Worm (Caenorhabditis elegans) whole organism, young adult: ENCODE results near the gene K11D12.7.

Source experiments
- ama-1 ChIP-seq, 3 experiments: fragments of 150-350 bp in 1 of 3; sonication (generic microtip) in 2 of 3; optimal IDR thresholded peaks; 2 replicates each; lab custom pipeline; 2014 to 2018; ENCODE audit warnings: missing biosample characterization in 2 of 3, missing genetic modification characterization in 2 of 3, missing genetic modification reagents in 2 of 3
- athp-1 ChIP-seq: sonication (generic microtip); optimal IDR thresholded peaks from 2 replicates; lab custom pipeline; 2017; ENCODE audit warnings: mild to moderate bottlenecking, missing genetic modification characterization, missing compliant biosample characterization
- bed-2 ChIP-seq: fragments of 200-800 bp; sonication (Bioruptor generic); IDR thresholded peaks from 2 replicates; pipeline ENCODE4 v1.3.6; 2022; ENCODE audit warnings: missing genetic modification reagents, missing genetic modification characterization, missing compliant biosample characterization
- ceh-91 ChIP-seq: fragments of 200-800 bp; sonication (Bioruptor generic); IDR thresholded peaks from 2 replicates; pipeline ENCODE4 v1.3.6; 2022; ENCODE audit warnings: missing genetic modification reagents, missing genetic modification characterization, missing compliant biosample characterization
- hrde-1 ChIP-seq: sonication (generic microtip); optimal IDR thresholded peaks from 2 replicates; lab custom pipeline; 2016; ENCODE audit warnings: missing genetic modification characterization, mild to moderate bottlenecking, missing compliant biosample characterization, moderate library complexity, missing genotype, missing genetic modification reagents, borderline replicate concordance
- lag-1 ChIP-seq: fragments of 200-800 bp; sonication (Bioruptor generic); IDR thresholded peaks from 2 replicates; pipeline ENCODE4 v1.3.6; 2022; ENCODE audit warnings: missing genetic modification reagents, missing genetic modification characterization, missing compliant biosample characterization
- sea-2 ChIP-seq: fragments of 200-800 bp; sonication (Bioruptor generic); IDR thresholded peaks from 2 replicates; pipeline ENCODE4 v1.3.6; 2022; ENCODE audit warnings: missing genetic modification characterization, missing compliant biosample characterization
- sptf-2 ChIP-seq: fragments of 200-800 bp; sonication (Bioruptor generic); optimal IDR thresholded peaks from 2 replicates; lab custom pipeline; 2018; ENCODE audit warnings: mild to moderate bottlenecking, missing genetic modification characterization, missing compliant biosample characterization
- tlf-1 ChIP-seq: fragments of 200-800 bp; sonication (Bioruptor generic); optimal IDR thresholded peaks from 2 replicates; lab custom pipeline; 2018; ENCODE audit warnings: mild to moderate bottlenecking, missing genetic modification characterization, missing compliant biosample characterization
- unc-62 ChIP-seq: fragments of 150-350 bp; optimal IDR thresholded peaks from 2 replicates; lab custom pipeline; 2014; ENCODE audit warnings: missing biosample characterization, missing genetic modification reagents, missing genetic modification characterization
- ztf-6 ChIP-seq: fragments of 200-800 bp; sonication (Bioruptor generic); IDR thresholded peaks from 2 replicates; pipeline ENCODE4 v1.3.6; 2022; ENCODE audit warnings: missing genetic modification reagents, missing genetic modification characterization, missing compliant biosample characterization

DNA sequence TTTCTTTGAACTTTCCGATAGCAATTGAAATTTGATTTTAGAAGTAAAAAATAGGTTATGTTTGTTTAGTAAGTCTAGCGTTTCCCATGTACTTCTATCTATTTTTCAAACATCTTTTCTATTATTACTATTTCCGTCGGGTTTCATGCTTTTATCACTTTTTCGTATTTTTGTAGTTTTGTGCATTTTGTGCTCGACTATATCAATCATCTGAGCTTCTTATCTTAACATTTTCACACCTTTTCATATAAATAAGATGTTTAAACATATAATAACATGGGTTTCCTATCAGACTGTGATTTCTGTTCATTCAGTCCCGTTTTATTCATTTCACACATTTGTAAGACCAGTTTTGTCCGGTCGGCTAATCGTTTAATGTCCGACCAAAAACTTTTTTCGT lies 18.2 kb downstream of the K11D12.7 start:
- TF ChIP-seq bed-2 (no peak), ceh-91 (GFP tag; lab: Robert Waterston, UW) (no peak), sptf-2 (GFP tag; lab: Kevin White, UChicago) (no peak), ztf-6 (no peak), lag-1 (no peak), athp-1 (no peak), hrde-1 (tag; lab: Kevin White, UChicago) (no peak), unc-62 (no peak), sea-2 (no peak), tlf-1 (GFP tag; lab: Kevin White, UChicago) (no peak), ama-1 (optimal IDR thresholded peaks at IDR 0.05; lab: Kevin White, UChicago) (no peak), ama-1 (GFP tag; optimal IDR thresholded peaks at IDR 0.05; lab: Kevin White, UChicago) (no peak)
